Worm (Caenorhabditis elegans): Measurements from ENCODE around the gene F09F7.5.

ce11 chrIII:5582766-5583165 is 36.0 kb downstream of the F09F7.5 start, which contains the start of the genes F56D2.8 and uev-2:
- no peak for TF ChIP-seq flt-1 (GFP tag; IDR thresholded peaks at IDR 0.05)
- TF ChIP-seq ztf-29 (GFP tag; IDR thresholded peaks at IDR 0.05) = no peak
- no peak for TF ChIP-seq T22C8.4 (GFP tag; IDR thresholded peaks at IDR 0.05)
- no peak for TF ChIP-seq cog-1 (tag; optimal IDR thresholded peaks at IDR 0.05)
- no peak for TF ChIP-seq ztf-23 (GFP tag; IDR thresholded peaks at IDR 0.05)
- no peak for TF ChIP-seq med-1 (GFP tag; optimal IDR thresholded peaks at IDR 0.05; ENCODE audit: insufficient read depth)
- TF ChIP-seq tab-1 (GFP tag; IDR thresholded peaks at IDR 0.05) = no peak
- TF ChIP-seq ref-1 (GFP tag; conservative IDR thresholded peaks at IDR 0.05) = no peak
- TF ChIP-seq klf-2 (GFP tag; conservative IDR thresholded peaks at IDR 0.05) = no peak

Measured in whole organism, midembryonic.